Worm (Caenorhabditis elegans) whole organism, young adult: ENCODE data around the gene C14C6.2.
A peak's percentile ranks its signal among the peaks of the same experiment; 100 is the strongest.

Experiments
- B0019.2 ChIP-seq: fragments of 200-800 bp; sonication (Bioruptor generic); conservative IDR thresholded peaks from 2 replicates; pipeline ENCODE4 v1.3.6; 2022; ENCODE audit warnings: missing genetic modification reagents, missing genetic modification characterization, missing compliant biosample characterization
- B0035.1 ChIP-seq: sonication (generic microtip); optimal IDR thresholded peaks from 2 replicates; lab custom pipeline; 2016; ENCODE audit warnings: missing genetic modification characterization, mild to moderate bottlenecking, missing compliant biosample characterization, missing genotype, missing genetic modification reagents
- B0261.1 ChIP-seq: sonication (generic microtip); optimal IDR thresholded peaks from 2 replicates; lab custom pipeline; 2016; ENCODE audit warnings: mild to moderate bottlenecking, missing genetic modification characterization, moderate library complexity, missing compliant biosample characterization
- F23B12.7 ChIP-seq: sonication (generic microtip); optimal IDR thresholded peaks from 2 replicates; lab custom pipeline; 2017; ENCODE audit warnings: missing genetic modification characterization, mild to moderate bottlenecking, missing compliant biosample characterization, antibody characterized with exemption, moderate library complexity; ENCODE audit not compliant: insufficient read depth
- F57C9.4 ChIP-seq: sonication (generic microtip); optimal IDR thresholded peaks from 2 replicates; lab custom pipeline; 2017; ENCODE audit warnings: mild to moderate bottlenecking, missing genetic modification characterization, missing compliant biosample characterization
- K12H6.12 ChIP-seq: fragments of 200-800 bp; sonication (Bioruptor generic); optimal IDR thresholded peaks from 2 replicates; lab custom pipeline; 2018; ENCODE audit warnings: mild to moderate bottlenecking, missing genetic modification characterization, missing compliant biosample characterization
- Y53G8AR.9 ChIP-seq: fragments of 200-800 bp; sonication (Bioruptor generic); conservative IDR thresholded peaks from 2 replicates; pipeline ENCODE4 v1.3.6; 2022; ENCODE audit warnings: missing genetic modification reagents, missing genetic modification characterization, missing compliant biosample characterization
- Y67H2A.10 ChIP-seq: fragments of 200-800 bp; sonication (Bioruptor generic); conservative IDR thresholded peaks from 2 replicates; pipeline ENCODE4 v1.3.6; 2022; ENCODE audit warnings: missing genetic modification reagents, missing genetic modification characterization, missing compliant biosample characterization
- Y95B8A.8 ChIP-seq: fragments of 200-800 bp; sonication (Bioruptor generic); IDR thresholded peaks from 2 replicates; pipeline ENCODE4 v1.3.6; 2022; ENCODE audit warnings: missing genetic modification reagents, missing genetic modification characterization, missing compliant biosample characterization
- ZK185.1 ChIP-seq: sonication (generic microtip); optimal IDR thresholded peaks from 2 replicates; lab custom pipeline; 2016; ENCODE audit warnings: mild to moderate bottlenecking, missing genetic modification characterization, missing compliant biosample characterization; ENCODE audit not compliant: poor library complexity, severe bottlenecking
- athp-1 ChIP-seq: sonication (generic microtip); optimal IDR thresholded peaks from 2 replicates; lab custom pipeline; 2017; ENCODE audit warnings: mild to moderate bottlenecking, missing genetic modification characterization, missing compliant biosample characterization
- bed-2 ChIP-seq: fragments of 200-800 bp; sonication (Bioruptor generic); IDR thresholded peaks from 2 replicates; pipeline ENCODE4 v1.3.6; 2022; ENCODE audit warnings: missing genetic modification reagents, missing genetic modification characterization, missing compliant biosample characterization
- egl-18 ChIP-seq: fragments of 200-800 bp; sonication (Bioruptor generic); IDR thresholded peaks from 2 replicates; pipeline ENCODE4 v1.3.6; 2022; ENCODE audit warnings: missing genetic modification reagents, missing genetic modification characterization, missing compliant biosample characterization
- egl-44 ChIP-seq: fragments of 200-800 bp; sonication (Bioruptor generic); IDR thresholded peaks from 2 replicates; pipeline ENCODE4 v1.3.6; 2022; ENCODE audit warnings: missing genetic modification reagents, missing genetic modification characterization, missing compliant biosample characterization
- gei-17 ChIP-seq: fragments of 200-800 bp; sonication (Bioruptor generic); optimal IDR thresholded peaks from 2 replicates; lab custom pipeline; 2018; ENCODE audit warnings: mild to moderate bottlenecking, missing genetic modification characterization, missing compliant biosample characterization
- hlh-26 ChIP-seq: fragments of 200-800 bp; sonication (Bioruptor generic); conservative IDR thresholded peaks from 2 replicates; pipeline ENCODE4 v1.3.6; 2022; ENCODE audit warnings: missing genetic modification reagents, missing genetic modification characterization, missing compliant biosample characterization
- let-607 ChIP-seq, 2 experiments: fragments of 200-800 bp in 1 of 2; sonication (Bioruptor generic) in 1 of 2; sonication (generic microtip) in 1 of 2; optimal IDR thresholded peaks; 2 replicates each; lab custom pipeline; 2016 to 2018; ENCODE audit warnings: mild to moderate bottlenecking in 2 of 2, missing compliant biosample characterization in 2 of 2, missing genetic modification characterization in 2 of 2, moderate library complexity in 2 of 2, missing genotype in 1 of 2
- lir-1 ChIP-seq: fragments of 200-800 bp; sonication (Bioruptor generic); conservative IDR thresholded peaks from 2 replicates; pipeline ENCODE4 v1.3.6; 2022; ENCODE audit warnings: missing genetic modification reagents, missing genetic modification characterization, missing compliant biosample characterization
- madf-6 ChIP-seq: fragments of 200-800 bp; sonication (Bioruptor generic); IDR thresholded peaks from 2 replicates; pipeline ENCODE4 v1.3.6; 2022; ENCODE audit warnings: missing genetic modification reagents, missing genetic modification characterization, missing compliant biosample characterization
- mcd-1 ChIP-seq: fragments of 200-800 bp; sonication (Bioruptor generic); IDR thresholded peaks from 2 replicates; pipeline ENCODE4 v1.3.6; 2022; ENCODE audit warnings: missing genetic modification reagents, missing genetic modification characterization, missing compliant biosample characterization
- nfya-1 ChIP-seq: sonication (generic microtip); optimal IDR thresholded peaks from 2 replicates; lab custom pipeline; 2017; ENCODE audit warnings: antibody characterized with exemption, missing compliant biosample characterization, missing genetic modification characterization, borderline replicate concordance; ENCODE audit not compliant: insufficient read depth
- nfya-2 ChIP-seq: fragments of 200-800 bp; sonication (Bioruptor generic); IDR thresholded peaks from 2 replicates; pipeline ENCODE4 v1.3.6; 2022; ENCODE audit warnings: missing genetic modification reagents, missing genetic modification characterization, missing compliant biosample characterization
- nhr-27 ChIP-seq: fragments of 200-800 bp; sonication (Bioruptor generic); optimal IDR thresholded peaks from 2 replicates; lab custom pipeline; 2018; ENCODE audit warnings: mild to moderate bottlenecking, missing genetic modification characterization, moderate library complexity, missing compliant biosample characterization
- nhr-80 ChIP-seq: sonication (generic microtip); optimal IDR thresholded peaks from 2 replicates; lab custom pipeline; 2016; ENCODE audit warnings: missing genetic modification characterization, missing compliant biosample characterization
- rcor-1 ChIP-seq: fragments of 200-800 bp; sonication (Bioruptor generic); IDR thresholded peaks from 2 replicates; pipeline ENCODE4 v1.3.6; 2022; ENCODE audit warnings: missing genetic modification reagents, missing genetic modification characterization, missing compliant biosample characterization
- sdz-38 ChIP-seq: sonication (generic microtip); optimal IDR thresholded peaks from 2 replicates; lab custom pipeline; 2016; ENCODE audit warnings: missing genotype, missing genetic modification characterization, missing compliant biosample characterization
- sea-2 ChIP-seq: fragments of 200-800 bp; sonication (Bioruptor generic); IDR thresholded peaks from 2 replicates; pipeline ENCODE4 v1.3.6; 2022; ENCODE audit warnings: missing genetic modification characterization, missing compliant biosample characterization
- snpc-1.1 ChIP-seq: sonication (generic microtip); optimal IDR thresholded peaks from 2 replicates; lab custom pipeline; 2017; ENCODE audit warnings: missing genetic modification characterization, mild to moderate bottlenecking, missing compliant biosample characterization, antibody characterized with exemption, moderate library complexity, missing genotype, missing genetic modification reagents; ENCODE audit not compliant: insufficient read depth
- tlf-1 ChIP-seq: fragments of 200-800 bp; sonication (Bioruptor generic); optimal IDR thresholded peaks from 2 replicates; lab custom pipeline; 2018; ENCODE audit warnings: mild to moderate bottlenecking, missing genetic modification characterization, missing compliant biosample characterization
- ztf-25 ChIP-seq: fragments of 200-800 bp; sonication (Bioruptor generic); IDR thresholded peaks from 2 replicates; pipeline ENCODE4 v1.3.6; 2022; ENCODE audit warnings: missing genetic modification reagents, missing genetic modification characterization, missing compliant biosample characterization
- ztf-28 ChIP-seq: fragments of 200-800 bp; sonication (Bioruptor generic); IDR thresholded peaks from 2 replicates; pipeline ENCODE4 v1.3.6; 2022; ENCODE audit warnings: missing genetic modification reagents, missing genetic modification characterization, missing compliant biosample characterization

Gene C14C6.2

ce11 chrV:562834-563233, at the start of gene C14C6.2:
Gene C14C6.2 (plus strand): TSS chrV:563134.
- TF ChIP-seq ZK185.1 (no peak), tlf-1 (GFP tag; lab: Kevin White, UChicago) (no peak), ztf-25 (GFP tag; lab: Robert Waterston, UW) (no peak), nfya-2 (GFP tag; lab: Robert Waterston, UW) (no peak), gei-17 (GFP tag; lab: Kevin White, UChicago) (no peak), egl-44 (GFP tag; lab: Robert Waterston, UW) (no peak), madf-6 (no peak), B0035.1 (tag; lab: Kevin White, UChicago) (no peak), sdz-38 (no peak), bed-2 (GFP tag; lab: Robert Waterston, UW) (no peak), B0261.1 (tag; lab: Kevin White, UChicago) (no peak)

- TF ChIP-seq nfya-1 (tag; lab: Kevin White, UChicago) (no peak), nhr-80 (tag; lab: Kevin White, UChicago) (peak; percentile 44)
Observed at ce11 chrV:519445-519844, 43.5 kb upstream of the C14C6.2 start, which contains the start of gene nhr-210. Gene nhr-210 (minus strand): TSS chrV:519545.

DNA sequence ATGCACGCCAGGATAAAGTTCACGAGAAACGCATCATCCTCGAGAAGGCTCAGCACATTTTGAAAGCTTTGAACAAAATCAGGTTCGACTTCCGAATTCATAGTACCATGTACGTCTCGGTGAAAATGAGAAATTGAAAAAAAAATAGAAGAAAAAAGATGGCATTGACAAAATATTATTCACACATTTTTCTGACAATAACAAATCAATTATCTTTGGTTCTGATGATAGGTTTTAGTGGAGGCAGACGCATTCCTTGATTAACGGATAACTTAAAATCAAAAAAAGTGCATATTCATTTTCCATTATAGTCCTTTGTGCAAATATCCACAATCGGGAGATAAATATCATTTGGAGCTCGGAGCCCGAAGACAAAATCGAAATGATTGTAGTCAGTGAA, 41.4 kb upstream of the C14C6.2 start, which contains the start of gene srw-107:
Gene srw-107 (minus strand): TSS at position 101 of the 400 bp plus-strand sequence.
- TF ChIP-seq B0019.2 (GFP tag; lab: Robert Waterston, UW) (no peak), K12H6.12 (tag; lab: Kevin White, UChicago) (no peak), F57C9.4 (tag; lab: Kevin White, UChicago) (no peak), egl-18 (GFP tag; lab: Robert Waterston, UW) (no peak), mcd-1 (GFP tag; lab: Robert Waterston, UW) (no peak), F23B12.7 (tag; lab: Kevin White, UChicago) (no peak), ztf-28 (GFP tag; lab: Robert Waterston, UW) (no peak), lir-1 (GFP tag; lab: Robert Waterston, UW) (no peak), nhr-27 (no peak), athp-1 (tag; lab: Kevin White, UChicago) (no peak), sdz-38 (no peak)
- TF ChIP-seq, all 124 proteins: peak for 0

DNA sequence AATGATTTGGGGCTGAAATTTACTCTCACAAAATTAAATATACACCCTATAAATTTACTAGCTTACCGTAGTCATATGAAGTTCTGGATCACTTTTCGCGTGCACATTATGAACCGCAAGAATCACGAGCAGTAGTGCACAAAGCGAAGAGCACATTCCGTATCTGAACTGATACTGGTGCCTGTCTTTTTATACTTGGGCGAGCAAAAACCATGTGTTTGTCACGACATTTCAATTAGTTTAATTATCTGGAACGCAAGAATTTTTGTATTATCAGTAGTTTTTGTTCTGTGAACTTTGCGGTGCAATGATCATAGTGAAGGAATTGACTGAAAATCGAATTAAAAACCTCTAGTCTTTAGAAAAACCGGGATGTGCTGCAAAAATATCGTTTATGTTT, 38.9 kb upstream of the C14C6.2 start, which contains the start of gene lipl-3:
Gene lipl-3 (minus strand): TSS at position 161 of the 400 bp plus-strand sequence.
- no peak for TF ChIP-seq Y67H2A.10
- TF ChIP-seq egl-44 (GFP tag; lab: Robert Waterston, UW) = no peak
- peak; percentile 30 for TF ChIP-seq nhr-80 (tag; lab: Kevin White, UChicago)

ce11 chrV:525040-525439, 37.9 kb upstream of the C14C6.2 start, which contains the start of gene R11G11.16:
Gene R11G11.16 (minus strand): TSS chrV:525140.
- TF ChIP-seq mcd-1 (GFP tag; lab: Robert Waterston, UW) = no peak
- TF ChIP-seq Y53G8AR.9 = no peak
- no peak for TF ChIP-seq let-607 (tag; optimal IDR thresholded peaks at IDR 0.05; lab: Kevin White, UChicago)
- TF ChIP-seq rcor-1 (GFP tag; lab: Robert Waterston, UW) = no peak
- no peak for TF ChIP-seq snpc-1.1
- TF ChIP-seq hlh-26 (GFP tag; lab: Robert Waterston, UW) = no peak
- no peak for TF ChIP-seq sea-2 (GFP tag; lab: Robert Waterston, UW)
- no peak for TF ChIP-seq Y95B8A.8 (GFP tag; lab: Robert Waterston, UW)
- TF ChIP-seq, all 124 proteins: peak for 0
